Worm (Caenorhabditis elegans) whole organism, L3 larva: ENCODE measurements around the gene uvs-1.

Experiments
- ZK546.5 ChIP-seq: sonication (generic microtip); optimal IDR thresholded peaks from 2 replicates; lab custom pipeline; 2017; ENCODE audit warnings: missing biosample characterization, missing genetic modification characterization
- ama-1 ChIP-seq: fragments of 150-350 bp; optimal IDR thresholded peaks from 2 replicates; lab custom pipeline; 2018
- ceh-82 ChIP-seq: fragments of 150-350 bp; optimal IDR thresholded peaks from 2 replicates; lab custom pipeline; 2014; ENCODE audit warnings: missing biosample characterization, missing genetic modification characterization
- egl-5 ChIP-seq: fragments of 150-350 bp; optimal IDR thresholded peaks from 2 replicates; lab custom pipeline; 2017; ENCODE audit warnings: missing biosample characterization, missing genetic modification reagents, missing genetic modification characterization, inconsistent platforms
- fkh-10 ChIP-seq: sonication (generic microtip); optimal IDR thresholded peaks from 2 replicates; lab custom pipeline; 2017; ENCODE audit warnings: missing biosample characterization, missing genetic modification reagents, missing genetic modification characterization
- jun-1 ChIP-seq: fragments of 150-350 bp; optimal IDR thresholded peaks from 2 replicates; lab custom pipeline; 2014; ENCODE audit warnings: missing biosample characterization, missing genetic modification reagents, missing genetic modification characterization
- lin-15B ChIP-seq: fragments of 150-350 bp; optimal IDR thresholded peaks from 2 replicates; lab custom pipeline; 2014; ENCODE audit warnings: missing biosample characterization, missing genetic modification characterization
- mdl-1 ChIP-seq: fragments of 150-350 bp; optimal IDR thresholded peaks from 2 replicates; lab custom pipeline; 2014; ENCODE audit warnings: missing biosample characterization, missing genetic modification characterization
- nhr-11 ChIP-seq: fragments of 150-350 bp; optimal IDR thresholded peaks from 2 replicates; lab custom pipeline; 2014; ENCODE audit warnings: missing biosample characterization, missing genetic modification characterization
- pqm-1 ChIP-seq: fragments of 150-350 bp; optimal IDR thresholded peaks from 2 replicates; lab custom pipeline; 2017; ENCODE audit warnings: missing biosample characterization, missing genetic modification characterization, inconsistent platforms
- skn-1 ChIP-seq: fragments of 150-350 bp; optimal IDR thresholded peaks from 2 replicates; lab custom pipeline; 2014; ENCODE audit warnings: missing biosample characterization, missing genetic modification characterization
- snpc-4 ChIP-seq: fragments of 150-350 bp; optimal IDR thresholded peaks from 2 replicates; lab custom pipeline; 2014; ENCODE audit warnings: missing biosample characterization, missing genetic modification characterization
- zag-1 ChIP-seq: fragments of 150-350 bp; optimal IDR thresholded peaks from 2 replicates; lab custom pipeline; 2014; ENCODE audit warnings: missing biosample characterization, missing genetic modification characterization

ce11 chrV:7777098-7777497, 26.9 kb downstream of the uvs-1 start, which contains the start of gene C26F1.3:
- TF ChIP-seq mdl-1 (tag; lab: Kevin White, UChicago) (no peak), snpc-4 (tag; lab: Kevin White, UChicago) (no peak), fkh-10 (GFP tag; lab: Kevin White, UChicago) (no peak), jun-1 (tag; lab: Kevin White, UChicago) (no peak), zag-1 (tag; lab: Kevin White, UChicago) (no peak), ceh-82 (no peak), lin-15B (tag; lab: Kevin White, UChicago) (no peak), skn-1 (tag; lab: Kevin White, UChicago) (no peak), ama-1 (lab: Kevin White, UChicago) (no peak), ZK546.5 (tag; lab: Kevin White, UChicago) (no peak), nhr-11 (tag; lab: Kevin White, UChicago) (no peak), pqm-1 (tag; lab: Kevin White, UChicago) (no peak), egl-5 (no peak)
